Worm (Caenorhabditis elegans): Measurements from ENCODE around the gene R08D7.7.

DNA sequence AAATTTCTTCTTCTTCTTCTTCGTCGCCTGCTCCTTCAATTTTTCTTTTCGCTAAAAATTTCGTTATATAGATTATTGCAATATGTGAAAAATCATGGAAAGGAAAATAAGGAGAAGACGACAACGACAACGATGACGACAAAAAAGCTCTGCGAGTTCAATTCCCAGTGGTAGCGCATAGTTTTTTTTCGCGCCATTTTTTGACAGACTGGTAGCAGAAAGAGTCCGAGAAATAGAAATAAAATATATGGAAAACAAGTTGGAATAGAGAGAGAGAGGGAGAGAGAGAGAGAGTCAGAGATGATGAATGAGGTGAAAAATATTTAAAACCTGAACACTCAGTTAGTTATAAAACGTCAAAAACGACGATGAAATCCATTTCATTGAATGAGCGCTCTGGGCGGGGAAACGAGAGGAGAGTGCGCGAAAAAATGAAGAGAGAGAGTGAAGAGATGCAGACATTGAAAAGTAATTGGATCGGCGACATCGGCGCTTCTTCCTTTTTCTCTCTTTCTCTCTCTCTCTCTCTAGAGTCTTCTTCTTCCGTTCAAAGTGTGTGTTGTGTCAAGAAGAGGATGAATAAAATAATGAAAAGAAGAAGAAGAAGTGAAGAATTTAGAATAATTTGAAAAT, 7.9 kb upstream of the R08D7.7 start, which contains the start of gene pde-2:
- TF ChIP-seq ztf-11 (tag; optimal IDR thresholded peaks at IDR 0.05) = no peak
- TF ChIP-seq blmp-1 (tag; optimal IDR thresholded peaks at IDR 0.05; ENCODE audit: insufficient read depth) = no peak
- peak in 1 of 2 experiments; percentile 16 for TF ChIP-seq mdl-1 (tag; optimal IDR thresholded peaks at IDR 0.05)
- TF ChIP-seq aly-2 (tag; optimal IDR thresholded peaks at IDR 0.05) = no peak
- peak in 1 of 2 experiments; percentile 69 for TF ChIP-seq lsy-2 (tag; optimal IDR thresholded peaks at IDR 0.05)
- TF ChIP-seq skn-1 (tag; optimal IDR thresholded peaks at IDR 0.05) = no peak
- peak; percentile 61 for TF ChIP-seq snpc-4 (tag; optimal IDR thresholded peaks at IDR 0.05)
- no peak for TF ChIP-seq ceh-16 (tag; optimal IDR thresholded peaks at IDR 0.05)
- TF ChIP-seq ama-1 (optimal IDR thresholded peaks at IDR 0.05) = no peak
- no peak for TF ChIP-seq ceh-82 (tag; optimal IDR thresholded peaks at IDR 0.05)
- TF ChIP-seq ZK546.5 (tag; optimal IDR thresholded peaks at IDR 0.05) = no peak

All from whole organism, L2 larva.